Worm (Caenorhabditis elegans) whole organism, L3 larva: ENCODE measurements around the gene Y75B8A.10.

Experiments
- R02D3.7 ChIP-seq: fragments of 150-350 bp; optimal IDR thresholded peaks from 2 replicates; lab custom pipeline; 2014; ENCODE audit warnings: missing biosample characterization, missing genetic modification characterization
- ztf-11 ChIP-seq: fragments of 150-350 bp; optimal IDR thresholded peaks from 2 replicates; lab custom pipeline; 2014; ENCODE audit warnings: missing biosample characterization, missing genetic modification characterization

- TF ChIP-seq ztf-11: no peak
- TF ChIP-seq R02D3.7 (tag; lab: Kevin White, UChicago): no peak
These were observed 19.6 kb upstream of the Y75B8A.10 start, which contains the start of gene osm-12 for ce11 chrIII:12202437-12202836.
